Fruit fly (Drosophila melanogaster): ENCODE results near the gene DopEcR.

Gene DopEcR

dm6 chr3L:4408313-4409133 is 28.3 kb upstream of the DopEcR start (continued):
- TF ChIP-seq Hr4 (GFP tag; optimal IDR thresholded peaks at IDR 0.05) (no peak), CG6276 (GFP tag; optimal IDR thresholded peaks at IDR 0.05) (no peak), CG10631 (GFP tag; optimal IDR thresholded peaks at IDR 0.05) (no peak), Sox102F (GFP tag; optimal IDR thresholded peaks at IDR 0.05) (no peak), CG4318 (GFP tag; optimal IDR thresholded peaks at IDR 0.05) (no peak), CG8632 (GFP tag; optimal IDR thresholded peaks at IDR 0.05) (no peak), Met (GFP tag; optimal IDR thresholded peaks at IDR 0.05) (no peak), Ets96B (tag; optimal IDR thresholded peaks at IDR 0.05) (no peak), Lpt (GFP tag; optimal IDR thresholded peaks at IDR 0.05) (no peak), topi (GFP tag; optimal IDR thresholded peaks at IDR 0.05) (no peak), CG31627 (GFP tag; optimal IDR thresholded peaks at IDR 0.05) (no peak), CG15336 (GFP tag; IDR thresholded peaks at IDR 0.05) (0 out of 2 replicates have a peak, but pooled peaks have one; percentile 14), Blimp-1 (GFP tag; optimal IDR thresholded peaks at IDR 0.05) (peak; percentile 22), Sox14 (GFP tag; optimal IDR thresholded peaks at IDR 0.05) (peak; percentile 10), spab (GFP tag; optimal IDR thresholded peaks at IDR 0.05) (no peak), CG16779 (tag; optimal IDR thresholded peaks at IDR 0.05) (no peak), fd85E (GFP tag; optimal IDR thresholded peaks at IDR 0.05) (no peak), CG10669 (GFP tag; optimal IDR thresholded peaks at IDR 0.05) (peak; percentile 24), svp (GFP tag) (peak; percentile 78), eg (GFP tag; IDR thresholded peaks at IDR 0.05) (no peak), achi (GFP tag; optimal IDR thresholded peaks at IDR 0.05) (peak; percentile 34), CG34406 (GFP tag; optimal IDR thresholded peaks at IDR 0.05) (no peak), CG11762 (GFP tag; optimal IDR thresholded peaks at IDR 0.05; ENCODE audit: insufficient read depth) (no peak), CG6854 (GFP tag; optimal IDR thresholded peaks at IDR 0.05) (no peak), CG32006 (GFP tag; optimal IDR thresholded peaks at IDR 0.05) (peak; percentile 8), salr (GFP tag; optimal IDR thresholded peaks at IDR 0.05) (no peak), acj6 (GFP tag; optimal IDR thresholded peaks at IDR 0.05) (no peak), ss (GFP tag; optimal IDR thresholded peaks at IDR 0.05) (peak in 1 of 2 experiments; percentile 36), lz (GFP tag; optimal IDR thresholded peaks at IDR 0.05) (no peak), fkh (GFP tag; optimal IDR thresholded peaks at IDR 0.05) (no peak), CG7368 (GFP tag; optimal IDR thresholded peaks at IDR 0.05) (no peak)

- TF ChIP-seq dac (GFP tag; optimal IDR thresholded peaks at IDR 0.05) (peak; percentile 24), CG10669 (GFP tag; optimal IDR thresholded peaks at IDR 0.05) (peak; percentile 25), CG8119 (GFP tag; IDR thresholded peaks at IDR 0.05) (peak; percentile 68), OdsH (GFP tag; optimal IDR thresholded peaks at IDR 0.05) (peak; percentile 74), esn (GFP tag; optimal IDR thresholded peaks at IDR 0.05) (peak; percentile 36), CG34406 (GFP tag; optimal IDR thresholded peaks at IDR 0.05) (peak; percentile 13), CG6792 (GFP tag; optimal IDR thresholded peaks at IDR 0.05) (peak; percentile 17), CG9139 (GFP tag; optimal IDR thresholded peaks at IDR 0.05) (no peak), CG11294 (GFP tag; IDR thresholded peaks at IDR 0.05) (peak; percentile 39; the same call in 1 of the 2 replicates), Eip93F (GFP tag; optimal IDR thresholded peaks at IDR 0.05) (no peak), Hr38 (GFP tag; optimal IDR thresholded peaks at IDR 0.05) (no peak), CG7368 (GFP tag; optimal IDR thresholded peaks at IDR 0.05) (no peak), CG6854 (GFP tag; optimal IDR thresholded peaks at IDR 0.05) (no peak), salr (GFP tag; optimal IDR thresholded peaks at IDR 0.05) (peak in 1 of 2 experiments; percentile 67), CG15336 (GFP tag; IDR thresholded peaks at IDR 0.05) (peak; percentile 78), acj6 (GFP tag; optimal IDR thresholded peaks at IDR 0.05) (peak; percentile 54), Ets96B (tag; optimal IDR thresholded peaks at IDR 0.05) (peak; percentile 35), topi (GFP tag; optimal IDR thresholded peaks at IDR 0.05) (peak; percentile 40), CG8319 (GFP tag; optimal IDR thresholded peaks at IDR 0.05) (no peak), ss (GFP tag; optimal IDR thresholded peaks at IDR 0.05) (no peak), fkh (GFP tag; optimal IDR thresholded peaks at IDR 0.05) (no peak), achi (GFP tag; optimal IDR thresholded peaks at IDR 0.05) (peak; percentile 60), Eip78C (GFP tag) (peak; percentile 85), Gug (GFP tag; IDR thresholded peaks at IDR 0.05) (peak; percentile 57; the same call in 1 of the 2 replicates), Lpt (GFP tag; optimal IDR thresholded peaks at IDR 0.05) (peak; percentile 36), CG6808 (GFP tag; optimal IDR thresholded peaks at IDR 0.05) (no peak), CG11902 (GFP tag; optimal IDR thresholded peaks at IDR 0.05) (no peak), svp (GFP tag) (peak; percentile 78), fd85E (GFP tag; optimal IDR thresholded peaks at IDR 0.05) (no peak), CG11762 (GFP tag; optimal IDR thresholded peaks at IDR 0.05; ENCODE audit: insufficient read depth) (peak; percentile 3), CG3032 (tag; optimal IDR thresholded peaks at IDR 0.05) (no peak), fd59A (GFP tag; optimal IDR thresholded peaks at IDR 0.05) (peak; percentile 22), spab (GFP tag; optimal IDR thresholded peaks at IDR 0.05) (no peak)
Measured at dm6 chr3L:4407743-4408142, 27.6 kb upstream of the DopEcR start.

All from whole organism, prepupa.